Fruit fly (Drosophila melanogaster): ENCODE data around the gene Drsl5.

DNA sequence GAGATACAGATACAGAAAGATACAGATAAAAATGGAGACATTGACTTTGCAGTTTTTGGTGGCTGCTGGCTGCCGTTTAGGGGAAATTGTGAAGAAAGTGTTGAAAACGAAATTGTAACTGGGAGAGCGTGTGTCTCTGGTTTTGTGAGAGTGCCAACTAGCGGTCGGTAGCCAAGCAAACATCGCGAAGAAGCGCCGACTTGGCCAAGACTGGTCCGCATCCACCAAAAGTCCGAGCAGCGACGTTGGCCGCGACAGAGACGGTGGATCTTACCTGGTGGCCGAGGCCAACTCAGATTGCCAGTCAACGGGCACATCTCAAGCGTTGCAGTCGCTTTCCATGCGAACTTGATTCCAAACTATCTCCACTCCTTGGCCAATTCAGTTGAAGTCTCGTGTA, 45.8 kb upstream of the Drsl5 start, which contains the start of gene CG14960:
- no peak for TF ChIP-seq h (optimal IDR thresholded peaks at IDR 0.05)
- TF ChIP-seq Myc (optimal IDR thresholded peaks at IDR 0.05) = no peak
- TF ChIP-seq psq (optimal IDR thresholded peaks at IDR 0.05) = no peak
- no peak for TF ChIP-seq ttk (optimal IDR thresholded peaks at IDR 0.05)
- TF ChIP-seq insv (optimal IDR thresholded peaks at IDR 0.05) = no peak
